Worm (Caenorhabditis elegans) whole organism, L1 larva: ENCODE measurements around the gene sqst-4.

ENCODE experiments used
- C04F5.9 ChIP-seq: sonication (generic microtip); optimal IDR thresholded peaks from 2 replicates; lab custom pipeline; 2016; ENCODE audit warnings: missing genetic modification characterization, missing compliant biosample characterization
- C16A3.4 ChIP-seq: fragments of 150-350 bp; optimal IDR thresholded peaks from 2 replicates; lab custom pipeline; 2014; ENCODE audit warnings: missing biosample characterization, missing genetic modification characterization
- Y116A8C.19 ChIP-seq: sonication (generic microtip); optimal IDR thresholded peaks from 2 replicates; lab custom pipeline; 2016; ENCODE audit warnings: missing compliant biosample characterization, missing genetic modification characterization, borderline replicate concordance
- ama-1 ChIP-seq: fragments of 150-350 bp; optimal IDR thresholded peaks from 2 replicates; lab custom pipeline; 2014
- ceh-90 ChIP-seq: sonication (generic microtip); optimal IDR thresholded peaks from 2 replicates; lab custom pipeline; 2016; ENCODE audit warnings: missing genetic modification characterization, missing compliant biosample characterization
- efl-1 ChIP-seq, 4 experiments: fragments of 150-350 bp; optimal IDR thresholded peaks in 3 of 4; peaks in 1 of 4; 1 replicate in 1 of 4; 2 replicates in 3 of 4; lab custom pipeline; 2014; ENCODE audit warnings: missing biosample characterization in 2 of 4, missing genetic modification characterization in 2 of 4, missing genetic modification reagents in 2 of 4
- efl-3 ChIP-seq: fragments of 200-800 bp; sonication (Bioruptor generic); optimal IDR thresholded peaks from 2 replicates; lab custom pipeline; 2018; ENCODE audit warnings: mild to moderate bottlenecking, missing genetic modification characterization, missing compliant biosample characterization
- egl-13 ChIP-seq: sonication (generic microtip); optimal IDR thresholded peaks from 2 replicates; lab custom pipeline; 2016; ENCODE audit warnings: missing genotype, missing genetic modification reagents, missing genetic modification characterization, missing compliant biosample characterization
- elt-2 ChIP-seq: sonication (generic microtip); optimal IDR thresholded peaks from 2 replicates; lab custom pipeline; 2016; ENCODE audit warnings: missing genetic modification characterization, mild to moderate bottlenecking, inconsistent platforms, missing compliant biosample characterization, missing genetic modification reagents
- ets-5 ChIP-seq: fragments of 200-800 bp; sonication (Bioruptor generic); IDR thresholded peaks from 2 replicates; pipeline ENCODE4 v1.3.6; 2022; ENCODE audit warnings: missing genetic modification characterization, missing compliant biosample characterization
- fkh-8 ChIP-seq: sonication (generic microtip); optimal IDR thresholded peaks from 2 replicates; lab custom pipeline; 2016; ENCODE audit warnings: mild to moderate bottlenecking, missing genetic modification characterization, missing compliant biosample characterization
- grh-1 ChIP-seq: fragments of 200-800 bp; sonication (Bioruptor generic); IDR thresholded peaks from 2 replicates; pipeline ENCODE4 v1.3.6; 2022; ENCODE audit warnings: missing genetic modification reagents, missing genetic modification characterization, missing compliant biosample characterization
- hlh-4 ChIP-seq: sonication (generic microtip); optimal IDR thresholded peaks from 2 replicates; lab custom pipeline; 2016; ENCODE audit warnings: mild to moderate bottlenecking, missing genetic modification characterization, missing compliant biosample characterization
- lin-14 ChIP-seq: fragments of 200-800 bp; sonication (Bioruptor generic); optimal IDR thresholded peaks from 2 replicates; lab custom pipeline; 2018; ENCODE audit warnings: mild to moderate bottlenecking, missing genetic modification characterization, moderate library complexity, missing compliant biosample characterization
- lin-35 ChIP-seq, 2 experiments: fragments of 150-350 bp; optimal IDR thresholded peaks; 2 replicates each; lab custom pipeline; 2014; ENCODE audit warnings: missing biosample characterization in 2 of 2, missing genetic modification characterization in 2 of 2, missing genetic modification reagents in 2 of 2
- mab-9 ChIP-seq: fragments of 200-800 bp; sonication (Bioruptor generic); IDR thresholded peaks from 2 replicates; pipeline ENCODE4 v1.3.6; 2022; ENCODE audit warnings: missing genetic modification reagents, missing genetic modification characterization, missing compliant biosample characterization
- mdl-1 ChIP-seq, 2 experiments: fragments of 150-350 bp; optimal IDR thresholded peaks; 2 replicates each; lab custom pipeline; 2014 to 2017; ENCODE audit warnings: missing biosample characterization in 2 of 2, missing genetic modification characterization in 2 of 2, inconsistent platforms in 1 of 2
- nhr-12 ChIP-seq: sonication (generic microtip); optimal IDR thresholded peaks from 2 replicates; lab custom pipeline; 2017; ENCODE audit warnings: missing biosample characterization, missing genetic modification characterization
- nhr-19 ChIP-seq: fragments of 200-800 bp; sonication (Bioruptor generic); conservative IDR thresholded peaks from 2 replicates; pipeline ENCODE4 v1.3.6; 2022; ENCODE audit warnings: missing genetic modification characterization, missing compliant biosample characterization
- nhr-20 ChIP-seq: sonication (generic microtip); optimal IDR thresholded peaks from 2 replicates; lab custom pipeline; 2016; ENCODE audit warnings: mild to moderate bottlenecking, missing genetic modification characterization, missing compliant biosample characterization
- nhr-237 ChIP-seq: fragments of 150-350 bp; optimal IDR thresholded peaks from 2 replicates; lab custom pipeline; 2014; ENCODE audit warnings: missing biosample characterization, missing genetic modification characterization
- nhr-28 ChIP-seq: fragments of 150-350 bp; optimal IDR thresholded peaks from 2 replicates; lab custom pipeline; 2014; ENCODE audit warnings: missing biosample characterization, missing genetic modification characterization
- nhr-85 ChIP-seq: sonication (generic microtip); peaks from one replicate; lab custom pipeline; 2016; ENCODE audit warnings: missing genetic modification characterization, inconsistent platforms, missing compliant biosample characterization
- nhr-90 ChIP-seq: sonication (generic microtip); optimal IDR thresholded peaks from 2 replicates; lab custom pipeline; 2016; ENCODE audit warnings: mild to moderate bottlenecking, missing genetic modification characterization, missing compliant biosample characterization; ENCODE audit not compliant: poor library complexity
- rnt-1 ChIP-seq: sonication (generic microtip); optimal IDR thresholded peaks from 2 replicates; lab custom pipeline; 2016; ENCODE audit warnings: mild to moderate bottlenecking, missing genetic modification characterization, moderate library complexity, missing compliant biosample characterization
- skn-1 ChIP-seq: fragments of 150-350 bp; optimal IDR thresholded peaks from 2 replicates; lab custom pipeline; 2014; ENCODE audit warnings: missing biosample characterization, missing genetic modification characterization
- snpc-4 ChIP-seq: fragments of 150-350 bp; optimal IDR thresholded peaks from 2 replicates; lab custom pipeline; 2014; ENCODE audit warnings: missing biosample characterization, missing genetic modification characterization
- sup-37 ChIP-seq: fragments of 200-800 bp; sonication (Bioruptor generic); optimal IDR thresholded peaks from 2 replicates; lab custom pipeline; 2018; ENCODE audit warnings: mild to moderate bottlenecking, missing genetic modification characterization, missing compliant biosample characterization
- tbx-2 ChIP-seq: sonication (generic microtip); optimal IDR thresholded peaks from 2 replicates; lab custom pipeline; 2016; ENCODE audit warnings: missing genetic modification characterization, missing compliant biosample characterization
- tlp-1 ChIP-seq: fragments of 150-350 bp; optimal IDR thresholded peaks from 2 replicates; lab custom pipeline; 2014; ENCODE audit warnings: missing biosample characterization, missing genetic modification characterization
- unc-86 ChIP-seq: sonication (generic microtip); optimal IDR thresholded peaks from 2 replicates; lab custom pipeline; 2016; ENCODE audit warnings: missing genetic modification characterization, missing compliant biosample characterization
- vab-15 ChIP-seq: sonication (generic microtip); optimal IDR thresholded peaks from 2 replicates; lab custom pipeline; 2017; ENCODE audit warnings: missing genotype, mild to moderate bottlenecking, missing genetic modification characterization, missing compliant biosample characterization
- xbp-1 ChIP-seq: sonication (generic microtip); optimal IDR thresholded peaks from 2 replicates; lab custom pipeline; 2016; ENCODE audit warnings: missing genetic modification characterization, missing compliant biosample characterization
- zag-1 ChIP-seq: fragments of 150-350 bp; optimal IDR thresholded peaks from 2 replicates; lab custom pipeline; 2014; ENCODE audit warnings: missing biosample characterization, missing genetic modification characterization

sqst-4 gene

ce11 chrV:16480919-16481630 lies 7.2 kb upstream of the sqst-4 start, which contains the start of the genes F57E7.4 and spig-6 (continued):
- TF ChIP-seq snpc-4, result no peak
- TF ChIP-seq, all 84 proteins: peak for 0

- TF ChIP-seq nhr-12 (tag; lab: Kevin White, UChicago), result no peak
- no peak for TF ChIP-seq vab-15 (tag; lab: Kevin White, UChicago)
- no peak for TF ChIP-seq unc-86 (tag; lab: Kevin White, UChicago)
- no peak for TF ChIP-seq rnt-1 (tag; lab: Kevin White, UChicago)
- TF ChIP-seq C16A3.4, result no peak
- no peak for TF ChIP-seq Y116A8C.19 (tag; lab: Kevin White, UChicago)
- no peak for TF ChIP-seq tlp-1 (tag; lab: Kevin White, UChicago)
- TF ChIP-seq efl-3 (GFP tag; lab: Kevin White, UChicago), result no peak
- TF ChIP-seq nhr-85 (tag; lab: Kevin White, UChicago), result no peak
- TF ChIP-seq hlh-4, result no peak
These were observed 5.2 kb upstream of the sqst-4 start, which contains the start of gene F57E7.2 for ce11 chrV:16483044-16483443. TSS of gene F57E7.2 (minus strand) at chrV:16483144.

ce11 chrV:16483681-16484080 lies 4.6 kb upstream of the sqst-4 start, which contains the start of gene srh-139:
TSS of gene srh-139 (plus strand) at chrV:16483981.
- no peak for TF ChIP-seq efl-1 (optimal IDR thresholded peaks at IDR 0.05; lab: Kevin White, UChicago)
- no peak for TF ChIP-seq efl-1 (GFP tag; optimal IDR thresholded peaks at IDR 0.05 in 1 of 2; lab: Kevin White, UChicago)
- no peak for TF ChIP-seq xbp-1 (tag; lab: Kevin White, UChicago)
- no peak for TF ChIP-seq nhr-90 (tag; lab: Kevin White, UChicago)
- TF ChIP-seq ama-1 (lab: Kevin White, UChicago), result no peak
- no peak for TF ChIP-seq zag-1

ce11 chrV:16487474-16487873 lies 798 bp upstream of the sqst-4 start, which contains the start of gene Y32B12A.5:
TSS of gene Y32B12A.5 (minus strand) at chrV:16487574.
- TF ChIP-seq sup-37 (GFP tag; lab: Kevin White, UChicago), result no peak
- no peak for TF ChIP-seq egl-13 (tag; lab: Kevin White, UChicago)
- no peak for TF ChIP-seq nhr-90 (tag; lab: Kevin White, UChicago)
- no peak for TF ChIP-seq ceh-90 (tag; lab: Kevin White, UChicago)

ce11 chrV:16494359-16494758 lies 6.1 kb downstream of the sqst-4 start, which contains the start of gene comt-2:
TSS of gene comt-2 (minus strand) at chrV:16494489.
- TF ChIP-seq tbx-2 (tag; lab: Kevin White, UChicago), result no peak
- no peak for TF ChIP-seq nhr-237 (tag; lab: Kevin White, UChicago)
- no peak for TF ChIP-seq nhr-90 (tag; lab: Kevin White, UChicago)
- no peak for TF ChIP-seq nhr-28 (tag; lab: Kevin White, UChicago)
- TF ChIP-seq lin-35 (GFP tag; optimal IDR thresholded peaks at IDR 0.05; lab: Kevin White, UChicago), result peak in 1 of 2 experiments; percentile 26
- TF ChIP-seq nhr-20 (tag; lab: Kevin White, UChicago), result peak; percentile 25
- no peak for TF ChIP-seq skn-1 (tag; lab: Kevin White, UChicago)
- TF ChIP-seq elt-2 (tag; lab: Kevin White, UChicago), result peak; percentile 80

ce11 chrV:16497504-16497903 lies 9.2 kb downstream of the sqst-4 start, which contains the start of gene srh-136:
TSS of gene srh-136 (minus strand) at chrV:16497596.
- no peak for TF ChIP-seq grh-1 (GFP tag; lab: Robert Waterston, UW)
- no peak for TF ChIP-seq nhr-19 (GFP tag; lab: Robert Waterston, UW)
- TF ChIP-seq nhr-85 (tag; lab: Kevin White, UChicago), result no peak
- peak; percentile 4 for TF ChIP-seq fkh-8 (tag; lab: Kevin White, UChicago)
- TF ChIP-seq mab-9 (GFP tag; lab: Robert Waterston, UW), result no peak
- TF ChIP-seq tbx-2 (tag; lab: Kevin White, UChicago), result no peak
- no peak for TF ChIP-seq ets-5
- no peak for TF ChIP-seq mdl-1 (tag; optimal IDR thresholded peaks at IDR 0.05; lab: Kevin White, UChicago)
- TF ChIP-seq nhr-90 (tag; lab: Kevin White, UChicago), result no peak
- no peak for TF ChIP-seq C04F5.9
- TF ChIP-seq tlp-1 (tag; lab: Kevin White, UChicago), result no peak
- no peak for TF ChIP-seq lin-14
- TF ChIP-seq nhr-237 (tag; lab: Kevin White, UChicago), result no peak
- TF ChIP-seq hlh-4, result peak; percentile 93
